Worm (Caenorhabditis elegans) whole organism, mixed stage, embryonic: ENCODE results near the gene M70.3.
"Not testable (repeated sequence)": the region's sequence is repeated elsewhere in the genome, so short reads cannot be mapped to it uniquely, and the experiment has no call there.

Source experiments
- ceh-83 ChIP-seq: fragments of 200-800 bp; sonication (Bioruptor generic); optimal IDR thresholded peaks from 2 replicates; lab custom pipeline; 2018; ENCODE audit warnings: mild to moderate bottlenecking, missing genetic modification characterization, missing compliant biosample characterization
- ces-1 ChIP-seq: fragments of 150-350 bp; optimal IDR thresholded peaks from 2 replicates; lab custom pipeline; 2014; ENCODE audit warnings: missing biosample characterization, missing genetic modification reagents, missing genetic modification characterization
- elt-3 ChIP-seq: fragments of 150-350 bp; optimal IDR thresholded peaks from 2 replicates; lab custom pipeline; 2014; ENCODE audit warnings: missing biosample characterization, missing genetic modification characterization
- ham-2 ChIP-seq: fragments of 200-800 bp; sonication (Bioruptor generic); optimal IDR thresholded peaks from 2 replicates; lab custom pipeline; 2018; ENCODE audit warnings: mild to moderate bottlenecking, missing genetic modification characterization, missing compliant biosample characterization
- nhr-2 ChIP-seq: fragments of 150-350 bp; optimal IDR thresholded peaks from 2 replicates; lab custom pipeline; 2014; ENCODE audit warnings: missing biosample characterization, missing genetic modification characterization
- nhr-237 ChIP-seq: fragments of 150-350 bp; optimal IDR thresholded peaks from 2 replicates; lab custom pipeline; 2014; ENCODE audit warnings: missing biosample characterization, missing genetic modification characterization
- nhr-76 ChIP-seq: sonication (generic microtip); optimal IDR thresholded peaks from 2 replicates; lab custom pipeline; 2017; ENCODE audit warnings: missing biosample characterization, missing genetic modification characterization
- pha-4 ChIP-seq: fragments of 150-350 bp; optimal IDR thresholded peaks from 2 replicates; lab custom pipeline; 2018; ENCODE audit warnings: missing biosample characterization, missing genetic modification reagents, missing genetic modification characterization
- snpc-4 ChIP-seq: fragments of 150-350 bp; optimal IDR thresholded peaks from 2 replicates; lab custom pipeline; 2014; ENCODE audit warnings: missing biosample characterization, missing genetic modification characterization
- ztf-11 ChIP-seq: fragments of 150-350 bp; optimal IDR thresholded peaks from 2 replicates; lab custom pipeline; 2014; ENCODE audit warnings: missing biosample characterization, missing genetic modification characterization

DNA sequence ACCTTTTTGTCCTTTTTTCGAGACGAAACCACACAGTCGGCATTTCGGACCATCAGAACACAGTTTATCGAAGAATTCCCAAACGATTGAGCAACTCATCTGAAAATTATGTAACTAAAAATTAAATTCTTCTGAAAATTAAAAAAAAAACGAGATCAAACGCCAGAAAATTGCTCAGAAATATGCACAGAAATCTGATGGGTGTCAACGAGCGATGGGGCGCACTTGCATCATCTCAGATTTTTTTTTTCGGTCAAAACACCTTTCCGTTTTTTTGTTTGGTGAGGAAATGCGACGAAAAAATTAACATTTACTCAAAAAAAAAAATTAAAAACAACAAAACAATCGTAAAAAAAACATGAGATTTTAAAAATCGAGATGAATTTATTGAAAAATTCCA lies 25.5 kb downstream of the M70.3 start, which contains the start of gene T04C4.3:
- not testable (repeated sequence) for TF ChIP-seq ztf-11; nhr-76 (tag; lab: Kevin White, UChicago); nhr-237 (tag; lab: Kevin White, UChicago); nhr-2 (tag; lab: Kevin White, UChicago); snpc-4 (tag; lab: Kevin White, UChicago); elt-3 (tag; lab: Kevin White, UChicago); ham-2 (GFP tag; lab: Kevin White, UChicago); pha-4 (tag; lab: Kevin White, UChicago); ceh-83 (GFP tag; lab: Kevin White, UChicago); ces-1 (GFP tag; lab: Kevin White, UChicago)
